Worm (Caenorhabditis elegans) whole organism, L4 larva: ENCODE results near the gene tpra-1.

ENCODE experiments used
- D1046.2 ChIP-seq: fragments of 200-800 bp; sonication (Bioruptor generic); IDR thresholded peaks from 2 replicates; pipeline ENCODE4 v1.3.6; 2022; ENCODE audit warnings: missing genetic modification characterization, missing compliant biosample characterization
- F44E2.7 ChIP-seq: fragments of 200-800 bp; sonication (Bioruptor generic); IDR thresholded peaks from 2 replicates; pipeline ENCODE4 v2.1.2; 2022; ENCODE audit warnings: missing genetic modification characterization, missing compliant biosample characterization
- T20F7.1 ChIP-seq: fragments of 200-800 bp; sonication (Bioruptor generic); optimal IDR thresholded peaks from 2 replicates; lab custom pipeline; 2018; ENCODE audit warnings: mild to moderate bottlenecking, missing genetic modification characterization, missing compliant biosample characterization
- Y75B8A.6 ChIP-seq: fragments of 200-800 bp; sonication (Bioruptor generic); IDR thresholded peaks from 2 replicates; pipeline ENCODE4 v1.3.6; 2022; ENCODE audit warnings: missing genetic modification reagents, missing genetic modification characterization, missing compliant biosample characterization
- ama-1 ChIP-seq: fragments of 150-350 bp; optimal IDR thresholded peaks from 2 replicates; lab custom pipeline; 2014; ENCODE audit warnings: inconsistent platforms, mixed read lengths
- ceh-28 ChIP-seq: fragments of 150-350 bp; optimal IDR thresholded peaks from 2 replicates; lab custom pipeline; 2014; ENCODE audit warnings: missing biosample characterization, missing genetic modification reagents, missing genetic modification characterization
- ctbp-1 ChIP-seq: fragments of 200-800 bp; sonication (Bioruptor generic); IDR thresholded peaks from 2 replicates; pipeline ENCODE4 v1.3.6; 2022; ENCODE audit warnings: missing genetic modification reagents, missing genetic modification characterization, missing compliant biosample characterization
- daf-16 ChIP-seq, 3 experiments: sonication (generic microtip); optimal IDR thresholded peaks; 2 replicates each; lab custom pipeline; 2016 to 2017; ENCODE audit warnings: missing genetic modification characterization in 3 of 3, missing genetic modification reagents in 3 of 3, mild to moderate bottlenecking in 2 of 3, missing compliant biosample characterization in 2 of 3, missing biosample characterization in 1 of 3, moderate library complexity in 1 of 3
- daf-19 ChIP-seq: fragments of 200-800 bp; sonication (Bioruptor generic); conservative IDR thresholded peaks from 2 replicates; pipeline ENCODE4 v1.3.6; 2022; ENCODE audit warnings: missing genetic modification characterization, missing compliant biosample characterization
- daf-8 ChIP-seq: fragments of 200-800 bp; sonication (Bioruptor generic); IDR thresholded peaks from 2 replicates; pipeline ENCODE4 v1.3.6; 2022; ENCODE audit warnings: missing genetic modification characterization, missing compliant biosample characterization
- dpl-1 ChIP-seq: fragments of 150-350 bp; optimal IDR thresholded peaks from 2 replicates; lab custom pipeline; 2014; ENCODE audit warnings: missing biosample characterization, missing genetic modification reagents, missing genetic modification characterization
- dve-1 ChIP-seq: sonication (generic microtip); optimal IDR thresholded peaks from 2 replicates; lab custom pipeline; 2017; ENCODE audit warnings: antibody characterized with exemption, mild to moderate bottlenecking, missing genetic modification characterization, missing compliant biosample characterization; ENCODE audit not compliant: insufficient read depth
- egl-27 ChIP-seq: sonication (generic microtip); optimal IDR thresholded peaks from 3 replicates; lab custom pipeline; 2017; ENCODE audit warnings: missing biosample characterization, missing genetic modification reagents, missing genetic modification characterization
- fos-1 ChIP-seq: fragments of 150-350 bp; optimal IDR thresholded peaks from 2 replicates; lab custom pipeline; 2014; ENCODE audit warnings: missing biosample characterization, missing genetic modification characterization
- hlh-11 ChIP-seq: fragments of 200-800 bp; sonication (Bioruptor generic); optimal IDR thresholded peaks from 2 replicates; lab custom pipeline; 2018; ENCODE audit warnings: mild to moderate bottlenecking, missing genetic modification characterization, missing compliant biosample characterization
- hlh-30 ChIP-seq: sonication (generic microtip); optimal IDR thresholded peaks from 2 replicates; lab custom pipeline; 2017; ENCODE audit warnings: antibody characterized with exemption, mild to moderate bottlenecking, missing genetic modification characterization, missing compliant biosample characterization; ENCODE audit not compliant: insufficient read depth
- hmg-1.1 ChIP-seq: fragments of 200-800 bp; sonication (Bioruptor generic); IDR thresholded peaks from 2 replicates; pipeline ENCODE4 v1.3.6; 2022; ENCODE audit warnings: missing genetic modification reagents, missing genetic modification characterization, missing compliant biosample characterization
- lin-15B ChIP-seq: fragments of 150-350 bp; sonication (generic microtip); optimal IDR thresholded peaks from 3 replicates; lab custom pipeline; 2014; ENCODE audit warnings: missing biosample characterization, missing genetic modification characterization
- lin-29 ChIP-seq: fragments of 200-800 bp; sonication (Bioruptor generic); IDR thresholded peaks from 2 replicates; pipeline ENCODE4 v1.3.6; 2022; ENCODE audit warnings: missing genetic modification reagents, missing genetic modification characterization, missing compliant biosample characterization
- lin-39 ChIP-seq: fragments of 150-350 bp; optimal IDR thresholded peaks from 2 replicates; lab custom pipeline; 2014; ENCODE audit warnings: missing biosample characterization, missing genetic modification reagents, missing genetic modification characterization
- mdl-1 ChIP-seq, 2 experiments: fragments of 150-350 bp in 1 of 2; sonication (generic microtip) in 1 of 2; optimal IDR thresholded peaks; 2 replicates each; lab custom pipeline; 2014 to 2017; ENCODE audit warnings: missing biosample characterization in 2 of 2, missing genetic modification characterization in 2 of 2
- mdt-29 ChIP-seq: fragments of 200-800 bp; sonication (Bioruptor generic); IDR thresholded peaks from 2 replicates; pipeline ENCODE4 v1.3.6; 2022; ENCODE audit warnings: missing genetic modification reagents, missing genetic modification characterization, missing compliant biosample characterization
- mep-1 ChIP-seq: fragments of 150-350 bp; sonication (generic microtip); optimal IDR thresholded peaks from 3 replicates; lab custom pipeline; 2014; ENCODE audit warnings: missing biosample characterization, missing genetic modification characterization
- mes-2 ChIP-seq: sonication (generic microtip); optimal IDR thresholded peaks from 2 replicates; lab custom pipeline; 2016; ENCODE audit warnings: missing genotype, mild to moderate bottlenecking, missing genetic modification characterization, missing compliant biosample characterization; ENCODE audit not compliant: poor library complexity, severe bottlenecking
- mxl-2 ChIP-seq: fragments of 200-800 bp; sonication (Bioruptor generic); conservative IDR thresholded peaks from 2 replicates; pipeline ENCODE4 v1.3.6; 2022; ENCODE audit warnings: missing genetic modification reagents, missing genetic modification characterization, missing compliant biosample characterization
- mxl-3 ChIP-seq: fragments of 200-800 bp; sonication (Bioruptor generic); optimal IDR thresholded peaks from 2 replicates; lab custom pipeline; 2018; ENCODE audit warnings: mild to moderate bottlenecking, missing genetic modification characterization, missing compliant biosample characterization
- nhr-10 ChIP-seq: fragments of 150-350 bp; optimal IDR thresholded peaks from 2 replicates; lab custom pipeline; 2014; ENCODE audit warnings: missing biosample characterization, missing genetic modification characterization
- nhr-11 ChIP-seq: fragments of 150-350 bp; optimal IDR thresholded peaks from 2 replicates; lab custom pipeline; 2014; ENCODE audit warnings: missing biosample characterization, missing genetic modification characterization
- nhr-25 ChIP-seq: sonication (generic microtip); optimal IDR thresholded peaks from 2 replicates; lab custom pipeline; 2017; ENCODE audit warnings: missing genetic modification characterization, mild to moderate bottlenecking, missing compliant biosample characterization, antibody characterized with exemption, moderate library complexity, borderline replicate concordance; ENCODE audit not compliant: insufficient read depth
- nhr-28 ChIP-seq: fragments of 150-350 bp; optimal IDR thresholded peaks from 2 replicates; lab custom pipeline; 2014; ENCODE audit warnings: missing biosample characterization, missing genetic modification characterization
- nhr-41 ChIP-seq: fragments of 200-800 bp; sonication (Bioruptor generic); IDR thresholded peaks from 2 replicates; pipeline ENCODE4 v1.3.6; 2022; ENCODE audit warnings: missing genetic modification reagents, missing genetic modification characterization, missing compliant biosample characterization
- nhr-42 ChIP-seq: fragments of 200-800 bp; sonication (Bioruptor generic); IDR thresholded peaks from 2 replicates; pipeline ENCODE4 v1.3.6; 2022; ENCODE audit warnings: missing genetic modification characterization, missing compliant biosample characterization
- nhr-48 ChIP-seq: sonication (generic microtip); optimal IDR thresholded peaks from 2 replicates; lab custom pipeline; 2016; ENCODE audit warnings: mild to moderate bottlenecking, missing genetic modification characterization, missing compliant biosample characterization
- nhr-6 ChIP-seq: fragments of 150-350 bp; optimal IDR thresholded peaks from 2 replicates; lab custom pipeline; 2014; ENCODE audit warnings: missing biosample characterization, missing genetic modification characterization
- nhr-77 ChIP-seq: fragments of 150-350 bp; optimal IDR thresholded peaks from 2 replicates; lab custom pipeline; 2014; ENCODE audit warnings: missing biosample characterization, missing genetic modification characterization
- saeg-2 ChIP-seq: fragments of 200-800 bp; sonication (Bioruptor generic); IDR thresholded peaks from 2 replicates; pipeline ENCODE4 v1.3.6; 2022; ENCODE audit warnings: missing genetic modification reagents, missing genetic modification characterization, missing compliant biosample characterization
- set-16 ChIP-seq: fragments of 200-800 bp; sonication (Bioruptor generic); IDR thresholded peaks from 2 replicates; pipeline ENCODE4 v1.3.6; 2022; ENCODE audit warnings: missing genetic modification reagents, missing genetic modification characterization, missing compliant biosample characterization
- skn-1 ChIP-seq: fragments of 150-350 bp; optimal IDR thresholded peaks from 2 replicates; lab custom pipeline; 2014; ENCODE audit warnings: missing biosample characterization, missing genetic modification characterization
- snpc-1.2 ChIP-seq: fragments of 200-800 bp; sonication (Bioruptor generic); IDR thresholded peaks from 2 replicates; pipeline ENCODE4 v1.3.6; 2022; ENCODE audit warnings: missing genetic modification reagents, missing genetic modification characterization, missing compliant biosample characterization
- snpc-4 ChIP-seq: fragments of 150-350 bp; optimal IDR thresholded peaks from 2 replicates; lab custom pipeline; 2014; ENCODE audit warnings: missing biosample characterization, missing genetic modification characterization
- unc-62 ChIP-seq, 3 experiments: fragments of 150-350 bp in 1 of 3; sonication (generic microtip); optimal IDR thresholded peaks in 2 of 3; peaks in 1 of 3; 1 replicate in 1 of 3; 2 replicates in 2 of 3; lab custom pipeline; 2014 to 2017; ENCODE audit warnings: missing biosample characterization in 3 of 3, missing genetic modification characterization in 3 of 3, missing genetic modification reagents in 3 of 3, missing genotype in 1 of 3
- zag-1 ChIP-seq: fragments of 150-350 bp; optimal IDR thresholded peaks from 2 replicates; lab custom pipeline; 2014; ENCODE audit warnings: missing biosample characterization, missing genetic modification characterization
- zfp-2 ChIP-seq: sonication (generic microtip); optimal IDR thresholded peaks from 2 replicates; lab custom pipeline; 2016; ENCODE audit warnings: mild to moderate bottlenecking, missing genetic modification characterization, missing compliant biosample characterization
- zfp-3 ChIP-seq: fragments of 200-800 bp; sonication (Bioruptor generic); conservative IDR thresholded peaks from 2 replicates; pipeline ENCODE4 v1.3.6; 2022; ENCODE audit warnings: missing genetic modification reagents, missing genetic modification characterization, missing compliant biosample characterization

The tpra-1 gene

DNA sequence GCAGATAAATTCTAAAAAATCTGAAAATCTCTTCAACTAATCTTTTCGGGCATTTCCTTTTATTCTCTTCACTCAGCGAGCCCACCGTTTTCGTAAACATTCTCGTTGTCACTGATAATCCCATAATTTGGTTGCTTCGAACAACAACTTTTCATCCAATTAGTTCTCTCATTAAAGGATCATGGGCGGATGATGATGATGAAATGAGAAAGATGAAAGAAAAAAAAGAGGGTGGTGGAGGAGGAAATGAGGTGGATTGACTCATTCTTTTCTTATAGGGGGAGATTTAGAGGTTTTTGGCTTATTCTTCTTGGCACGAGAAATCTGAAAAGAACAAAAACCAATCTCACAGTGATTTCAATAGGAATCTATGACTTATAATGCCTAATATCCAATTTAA lies 35.1 kb upstream of the tpra-1 start:
- no peak for TF ChIP-seq lin-15B (tag; lab: Kevin White, UChicago)
- no peak for TF ChIP-seq skn-1 (tag; lab: Kevin White, UChicago)
- no peak for TF ChIP-seq saeg-2 (GFP tag; lab: Robert Waterston, UW)
- TF ChIP-seq daf-19 (GFP tag; lab: Robert Waterston, UW), result no peak
- TF ChIP-seq ceh-28, result no peak
- TF ChIP-seq zfp-2 (tag; lab: Kevin White, UChicago), result no peak
- TF ChIP-seq egl-27 (tag; lab: Kevin White, UChicago), result no peak

DNA sequence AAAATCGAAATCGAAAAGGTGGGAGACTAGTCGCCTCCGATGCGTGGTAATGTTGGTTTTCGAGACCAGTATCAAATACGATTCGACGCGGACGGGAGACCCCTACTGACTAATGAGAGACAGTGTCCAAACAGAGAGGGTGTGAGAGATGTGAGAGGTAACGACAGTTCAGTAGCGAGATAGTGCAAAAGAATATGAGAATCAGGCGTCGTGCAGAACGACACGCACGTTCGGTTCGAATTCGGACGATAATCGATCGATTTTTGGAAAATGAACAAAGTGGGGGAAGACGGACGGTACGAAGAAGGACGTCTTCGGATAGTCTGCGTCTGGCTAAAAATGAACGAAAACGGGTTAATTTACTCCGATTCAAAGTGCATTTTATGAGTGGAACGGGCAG lies 34.3 kb upstream of the tpra-1 start, which contains the start of gene D1046.16:
Gene D1046.16, plus strand, starts transcription at position 195 of the 400 bp plus-strand sequence.
- no peak for TF ChIP-seq lin-39 (tag; lab: Kevin White, UChicago)
- no peak for TF ChIP-seq mxl-2 (GFP tag; lab: Robert Waterston, UW)
- peak; percentile 39 for TF ChIP-seq hlh-11 (tag; lab: Kevin White, UChicago)
- TF ChIP-seq mdt-29, result peak; percentile 41; the same call in 1 of the 2 replicates
- TF ChIP-seq daf-16 (GFP tag; optimal IDR thresholded peaks at IDR 0.05; lab: Kevin White, UChicago), result no peak
- TF ChIP-seq daf-16 (tag; optimal IDR thresholded peaks at IDR 0.05; lab: Kevin White, UChicago), result peak; percentile 20
- peak; percentile 19 for TF ChIP-seq dve-1 (tag; lab: Kevin White, UChicago)
- TF ChIP-seq nhr-25 (tag; lab: Kevin White, UChicago), result peak; percentile 41
- TF ChIP-seq T20F7.1 (GFP tag; lab: Kevin White, UChicago), result no peak
- peak; percentile 82 for TF ChIP-seq D1046.2 (GFP tag; lab: Robert Waterston, UW)
- TF ChIP-seq hlh-30, result peak; percentile 3
- TF ChIP-seq mes-2 (tag; lab: Kevin White, UChicago), result peak; percentile 56
- peak; percentile 53 for TF ChIP-seq mxl-3 (GFP tag; lab: Kevin White, UChicago)
- TF ChIP-seq zag-1 (tag; lab: Kevin White, UChicago), result no peak
- peak in 1 of 2 experiments; percentile 46 for TF ChIP-seq mdl-1 (tag; optimal IDR thresholded peaks at IDR 0.05; lab: Kevin White, UChicago)
- no peak for TF ChIP-seq daf-8 (GFP tag; lab: Robert Waterston, UW)
- peak; percentile 58 for TF ChIP-seq nhr-28 (tag; lab: Kevin White, UChicago)
- TF ChIP-seq unc-62 (GFP tag; optimal IDR thresholded peaks at IDR 0.05 in 1 of 2; lab: Kevin White, UChicago), result peak in 1 of 2 experiments; percentile 15
- TF ChIP-seq unc-62 (tag; optimal IDR thresholded peaks at IDR 0.05; lab: Kevin White, UChicago), result no peak
- peak; percentile 2 for TF ChIP-seq nhr-77 (tag; lab: Kevin White, UChicago)
- peak; percentile 50 for TF ChIP-seq ceh-28
- TF ChIP-seq hmg-1.1, result 0 out of 2 replicates have a peak, but pooled peaks have one; percentile 43
- no peak for TF ChIP-seq fos-1 (tag; lab: Kevin White, UChicago)
- no peak for TF ChIP-seq ama-1

DNA sequence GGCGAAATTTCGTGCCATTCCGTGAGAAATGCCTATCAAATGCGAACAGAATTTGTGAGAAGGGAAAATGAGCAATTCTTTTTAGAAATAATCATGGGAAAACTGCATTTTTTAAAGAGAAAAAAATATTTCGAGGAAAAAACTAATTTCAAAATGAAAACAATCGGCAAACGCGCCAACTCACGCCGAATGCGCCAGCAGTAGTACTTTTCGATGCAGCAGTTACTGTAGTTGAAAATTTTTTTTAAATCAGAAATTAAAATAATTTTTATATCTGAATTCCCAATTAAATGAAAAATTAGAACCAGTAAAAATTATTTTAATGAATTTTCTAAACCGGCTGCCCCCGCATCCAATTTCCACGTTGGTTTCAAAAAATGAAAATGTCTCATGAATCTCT lies 32.9 kb upstream of the tpra-1 start:
- peak; percentile 53; the same call in 1 of the 2 replicates for TF ChIP-seq snpc-1.2 (GFP tag; lab: Robert Waterston, UW)
- TF ChIP-seq nhr-42, result no peak

DNA sequence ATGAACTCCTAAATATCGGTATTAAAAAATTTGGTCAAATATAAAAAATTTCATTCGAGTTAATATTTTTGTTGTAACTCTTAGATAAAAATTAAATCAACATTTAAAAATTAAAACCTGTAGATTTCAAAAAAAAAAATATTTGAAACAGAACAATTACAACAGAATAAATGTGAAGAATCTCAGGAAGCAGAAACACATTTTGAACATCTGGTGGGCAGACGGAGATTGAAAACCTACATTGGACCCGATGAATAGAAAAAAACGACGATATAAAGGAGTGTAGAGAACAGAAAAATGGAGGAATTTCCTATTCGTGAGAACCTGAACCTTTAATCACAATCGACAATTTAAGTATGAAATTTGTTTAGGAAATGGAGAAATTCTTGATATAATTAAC lies 32.2 kb upstream of the tpra-1 start:
- TF ChIP-seq zfp-3 (GFP tag; lab: Robert Waterston, UW), result no peak
- no peak for TF ChIP-seq D1046.2 (GFP tag; lab: Robert Waterston, UW)
- no peak for TF ChIP-seq snpc-4
- no peak for TF ChIP-seq dpl-1 (GFP tag; lab: Kevin White, UChicago)
- TF ChIP-seq Y75B8A.6 (GFP tag; lab: Robert Waterston, UW), result no peak
- TF ChIP-seq nhr-11 (tag; lab: Kevin White, UChicago), result no peak
- no peak for TF ChIP-seq nhr-48 (tag; lab: Kevin White, UChicago)
- no peak for TF ChIP-seq ctbp-1 (GFP tag; lab: Robert Waterston, UW)
- TF ChIP-seq mep-1 (tag; lab: Kevin White, UChicago), result no peak
- TF ChIP-seq nhr-10 (tag; lab: Kevin White, UChicago), result no peak
- TF ChIP-seq nhr-25 (tag; lab: Kevin White, UChicago), result no peak
- TF ChIP-seq nhr-41 (GFP tag; lab: Robert Waterston, UW), result no peak
- TF ChIP-seq set-16, result no peak
- TF ChIP-seq nhr-6 (tag; lab: Kevin White, UChicago), result no peak
- TF ChIP-seq lin-29 (GFP tag; lab: Robert Waterston, UW), result no peak
- TF ChIP-seq F44E2.7 (GFP tag; lab: Robert Waterston, UW), result no peak
